Worm (Caenorhabditis elegans): ENCODE measurements around the gene C25H3.3.

DNA sequence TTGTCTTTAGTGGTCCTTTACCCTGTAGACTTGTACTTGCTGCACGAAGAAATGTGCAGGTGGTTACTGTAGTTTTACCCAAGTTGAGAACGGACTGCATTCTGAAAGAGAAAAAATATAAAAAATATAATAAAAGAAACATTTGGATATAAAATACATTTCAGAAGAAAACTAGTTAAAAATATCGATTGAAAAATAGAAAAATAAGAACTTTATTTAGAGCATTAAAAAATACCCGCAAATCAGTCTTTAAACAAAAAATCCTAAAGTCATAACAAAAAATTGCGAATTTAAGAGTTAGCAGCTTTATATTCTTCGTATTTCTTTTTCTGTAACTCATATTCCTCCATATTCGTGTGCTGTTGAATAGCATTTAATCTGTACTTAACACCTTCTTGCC is 25.2 kb upstream of the C25H3.3 start, which contains the start of gene C25H3.7:
- TF ChIP-seq W03F9.2 (tag; optimal IDR thresholded peaks at IDR 0.05) (no peak), him-1 (tag; optimal IDR thresholded peaks at IDR 0.05) (no peak), dao-5 (tag; optimal IDR thresholded peaks at IDR 0.05) (no peak)

Measured in whole organism, L4/young adult.